Worm (Caenorhabditis elegans): ENCODE measurements around the gene srz-103.

DNA sequence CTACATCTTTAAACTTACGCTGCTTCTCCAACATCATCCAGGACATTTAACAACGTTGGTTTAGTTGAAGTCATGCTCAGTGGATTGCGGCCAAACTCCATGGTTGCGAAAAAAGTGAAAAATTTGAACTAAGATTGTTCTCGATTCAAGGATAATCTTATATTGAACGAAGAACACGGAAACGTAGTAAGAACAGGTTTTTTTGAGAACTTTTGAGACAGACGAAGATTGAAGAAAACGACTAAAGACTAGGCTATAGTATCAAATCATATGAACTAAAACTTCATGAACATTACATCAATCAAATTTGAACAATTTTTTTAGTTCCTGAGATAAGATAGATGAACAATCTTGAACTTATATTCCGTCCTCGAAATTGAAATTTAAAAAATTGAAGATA is 32.0 kb downstream of the srz-103 start, which contains the start of gene W06G6.10:
- TF ChIP-seq snpc-4 (tag; optimal IDR thresholded peaks at IDR 0.05) (no peak), ztf-11 (tag; optimal IDR thresholded peaks at IDR 0.05) (no peak), cnd-1 (tag; optimal IDR thresholded peaks at IDR 0.05) (no peak), mep-1 (tag; optimal IDR thresholded peaks at IDR 0.05) (no peak), unc-62 (GFP tag; optimal IDR thresholded peaks at IDR 0.05) (no peak), lsy-2 (tag; optimal IDR thresholded peaks at IDR 0.05) (no peak), nhr-237 (tag; optimal IDR thresholded peaks at IDR 0.05) (no peak), bed-3 (GFP tag; optimal IDR thresholded peaks at IDR 0.05) (no peak), flh-1 (GFP tag; optimal IDR thresholded peaks at IDR 0.05) (no peak), nhr-28 (tag; optimal IDR thresholded peaks at IDR 0.05) (no peak), ces-1 (GFP tag; optimal IDR thresholded peaks at IDR 0.05) (no peak)

Data from whole organism, mixed stage, embryonic.